Fruit fly (Drosophila melanogaster) whole organism: ENCODE measurements around the gene Mrp5.

Source experiments
- CG8478 ChIP-seq: fragments of >200 bp; optimal IDR thresholded peaks from 2 replicates; lab custom pipeline; 2018; ENCODE audit warnings: inconsistent platforms
- Dll ChIP-seq: fragments of >200 bp; optimal IDR thresholded peaks from 2 replicates; lab custom pipeline; 2017
- EcR ChIP-seq, 2 experiments: fragments of >200 bp; optimal IDR thresholded peaks; 2 replicates each; lab custom pipeline; 2017; ENCODE audit warnings: missing biosample characterization in 2 of 2, missing genetic modification characterization in 2 of 2, missing genetic modification reagents in 2 of 2
- pan ChIP-seq: fragments of >200 bp; optimal IDR thresholded peaks from 2 replicates; lab custom pipeline; 2017
- psq ChIP-seq: fragments of >200 bp; optimal IDR thresholded peaks from 2 replicates; lab custom pipeline; 2017
- usp ChIP-seq: fragments of >200 bp; optimal IDR thresholded peaks from 2 replicates; lab custom pipeline; 2017; ENCODE audit warnings: missing biosample characterization, missing genetic modification characterization, mixed read lengths

The Mrp5 gene

dm6 chr3R:19826806-19827328 is 48.6 kb downstream of the Mrp5 start:
- TF ChIP-seq psq (lab: Kevin White, UChicago) (no peak), pan (no peak), usp (GFP tag; lab: Kevin White, UChicago) (no peak), Dll (lab: Kevin White, UChicago) (no peak), CG8478 (lab: Kevin White, UChicago) (no peak), EcR (GFP tag; optimal IDR thresholded peaks at IDR 0.05; lab: Kevin White, UChicago) (no peak)

DNA sequence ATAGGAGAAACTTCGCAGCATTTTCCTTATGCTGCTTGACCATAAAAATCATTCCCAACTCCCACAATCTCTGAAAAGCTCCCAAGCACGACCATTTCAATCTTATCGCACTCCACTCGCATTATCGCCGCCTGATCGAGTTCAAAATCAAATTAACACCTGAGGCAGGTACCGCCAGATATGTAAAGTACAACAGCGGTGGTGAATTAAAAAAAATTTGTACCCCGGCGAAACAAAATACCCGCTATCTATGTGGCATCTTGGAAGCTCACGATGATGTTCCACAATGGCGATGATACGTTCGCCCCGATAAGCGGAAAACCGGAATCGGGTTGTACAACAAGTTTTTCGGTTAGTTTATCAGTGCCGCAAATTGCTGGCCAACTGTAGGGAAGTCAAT is 49.1 kb downstream of the Mrp5 start:
- TF ChIP-seq usp (GFP tag; lab: Kevin White, UChicago) = no peak
- no peak for TF ChIP-seq CG8478 (lab: Kevin White, UChicago)
- TF ChIP-seq EcR (GFP tag; optimal IDR thresholded peaks at IDR 0.05; lab: Kevin White, UChicago) = no peak
- TF ChIP-seq psq (lab: Kevin White, UChicago) = no peak
- no peak for TF ChIP-seq Dll (lab: Kevin White, UChicago)
- no peak for TF ChIP-seq pan

- TF ChIP-seq CG8478 (lab: Kevin White, UChicago) = no peak
- no peak for TF ChIP-seq psq (lab: Kevin White, UChicago)
- TF ChIP-seq Dll (lab: Kevin White, UChicago) = no peak
- no peak for TF ChIP-seq EcR (GFP tag; optimal IDR thresholded peaks at IDR 0.05; lab: Kevin White, UChicago)
- TF ChIP-seq pan = no peak
- no peak for TF ChIP-seq usp (GFP tag; lab: Kevin White, UChicago)
Measured at dm6 chr3R:19824480-19824879, 51.0 kb downstream of the Mrp5 start.

- no peak for TF ChIP-seq psq (lab: Kevin White, UChicago)
- TF ChIP-seq EcR (GFP tag; optimal IDR thresholded peaks at IDR 0.05; lab: Kevin White, UChicago) = no peak
- TF ChIP-seq usp (GFP tag; lab: Kevin White, UChicago) = no peak
- TF ChIP-seq pan = no peak
- TF ChIP-seq Dll (lab: Kevin White, UChicago) = no peak
Measured at dm6 chr3R:19822138-19822537, 53.3 kb downstream of the Mrp5 start.

dm6 chr3R:19820994-19821393 is 54.5 kb downstream of the Mrp5 start:
- no peak for TF ChIP-seq Dll (lab: Kevin White, UChicago)
- TF ChIP-seq psq (lab: Kevin White, UChicago) = no peak
- no peak for TF ChIP-seq EcR (GFP tag; optimal IDR thresholded peaks at IDR 0.05; lab: Kevin White, UChicago)
- TF ChIP-seq pan = no peak
- TF ChIP-seq usp (GFP tag; lab: Kevin White, UChicago) = no peak
- no peak for TF ChIP-seq CG8478 (lab: Kevin White, UChicago)

dm6 chr3R:19816758-19817157 is 58.7 kb downstream of the Mrp5 start:
- TF ChIP-seq pan (no peak), CG8478 (lab: Kevin White, UChicago) (no peak), Dll (lab: Kevin White, UChicago) (no peak), psq (lab: Kevin White, UChicago) (no peak), usp (GFP tag; lab: Kevin White, UChicago) (no peak), EcR (GFP tag; optimal IDR thresholded peaks at IDR 0.05; lab: Kevin White, UChicago) (no peak)
